Worm (Caenorhabditis elegans) whole organism, mixed stage, embryonic: ENCODE results near the gene fbxb-108.

Experiments used
- ces-1 ChIP-seq: fragments of 150-350 bp; optimal IDR thresholded peaks from 2 replicates; lab custom pipeline; 2014; ENCODE audit warnings: missing biosample characterization, missing genetic modification reagents, missing genetic modification characterization
- cnd-1 ChIP-seq: fragments of 200-800 bp; sonication (Bioruptor generic); optimal IDR thresholded peaks from 2 replicates; lab custom pipeline; 2018; ENCODE audit warnings: mild to moderate bottlenecking, missing genetic modification characterization, missing compliant biosample characterization
- elt-1 ChIP-seq: sonication (generic microtip); optimal IDR thresholded peaks from 2 replicates; lab custom pipeline; 2017; ENCODE audit warnings: missing genetic modification characterization, mild to moderate bottlenecking, missing compliant biosample characterization, antibody characterized with exemption, moderate library complexity, borderline replicate concordance; ENCODE audit not compliant: insufficient read depth
- ham-2 ChIP-seq: fragments of 200-800 bp; sonication (Bioruptor generic); optimal IDR thresholded peaks from 2 replicates; lab custom pipeline; 2018; ENCODE audit warnings: mild to moderate bottlenecking, missing genetic modification characterization, missing compliant biosample characterization
- lin-13 ChIP-seq: fragments of 150-350 bp; optimal IDR thresholded peaks from 2 replicates; lab custom pipeline; 2014; ENCODE audit warnings: missing biosample characterization, missing genetic modification characterization
- nhr-12 ChIP-seq: fragments of 150-350 bp; optimal IDR thresholded peaks from 2 replicates; lab custom pipeline; 2014; ENCODE audit warnings: missing biosample characterization, missing genetic modification characterization
- nhr-237 ChIP-seq: fragments of 150-350 bp; optimal IDR thresholded peaks from 2 replicates; lab custom pipeline; 2014; ENCODE audit warnings: missing biosample characterization, missing genetic modification characterization
- nhr-28 ChIP-seq: fragments of 150-350 bp; optimal IDR thresholded peaks from 2 replicates; lab custom pipeline; 2014; ENCODE audit warnings: missing biosample characterization, missing genetic modification characterization
- nhr-76 ChIP-seq: sonication (generic microtip); optimal IDR thresholded peaks from 2 replicates; lab custom pipeline; 2017; ENCODE audit warnings: missing biosample characterization, missing genetic modification characterization
- snpc-4 ChIP-seq: fragments of 150-350 bp; optimal IDR thresholded peaks from 2 replicates; lab custom pipeline; 2014; ENCODE audit warnings: missing biosample characterization, missing genetic modification characterization
- unc-39 ChIP-seq: fragments of 150-350 bp; optimal IDR thresholded peaks from 2 replicates; lab custom pipeline; 2014; ENCODE audit warnings: missing biosample characterization, missing genetic modification characterization

DNA sequence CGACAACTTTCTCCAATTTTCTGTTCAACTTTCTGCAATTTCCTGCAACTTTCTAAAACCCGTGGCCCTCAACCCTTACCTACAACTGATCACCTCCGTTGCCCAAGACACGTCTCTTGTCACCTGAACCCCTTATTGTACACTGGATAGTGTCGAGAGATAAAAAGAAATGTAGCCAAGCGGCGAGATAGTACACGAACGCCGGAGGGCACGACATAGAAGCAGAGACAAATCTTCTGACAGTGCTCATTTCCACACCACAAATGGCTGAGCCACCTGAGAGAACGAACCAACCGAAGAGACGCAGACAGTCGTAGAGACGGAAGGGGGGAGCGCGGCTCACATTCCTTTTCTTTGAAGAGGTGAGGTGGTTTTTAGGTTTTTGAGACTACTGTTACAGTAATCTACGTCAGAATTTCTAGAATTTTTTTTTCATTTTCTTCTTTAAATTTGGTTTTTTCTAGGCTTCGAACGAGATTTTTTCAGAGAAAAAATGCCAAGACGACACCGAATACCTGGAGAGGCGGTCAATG lies 43.0 kb downstream of the fbxb-108 start, which contains the start of gene K12H6.12:
- no peak for TF ChIP-seq snpc-4 (tag; lab: Kevin White, UChicago)
- TF ChIP-seq elt-1 (tag; lab: Kevin White, UChicago) = no peak
- TF ChIP-seq unc-39 (tag; lab: Kevin White, UChicago) = no peak
- no peak for TF ChIP-seq lin-13
- no peak for TF ChIP-seq ces-1
- no peak for TF ChIP-seq nhr-237 (tag; lab: Kevin White, UChicago)
- no peak for TF ChIP-seq cnd-1 (tag; lab: Kevin White, UChicago)
- no peak for TF ChIP-seq nhr-76
- TF ChIP-seq nhr-12 = no peak
- TF ChIP-seq nhr-28 (tag; lab: Kevin White, UChicago) = no peak
- TF ChIP-seq ham-2 = no peak
